Worm (Caenorhabditis elegans): ENCODE measurements around the gene nhx-4.

The nhx-4 gene

ce11 chrX:6958914-6959313 lies 44.8 kb downstream of the nhx-4 start:
- no peak for TF ChIP-seq zfh-2 (GFP tag; conservative IDR thresholded peaks at IDR 0.05)
- peak; percentile 10 for TF ChIP-seq ceh-27 (GFP tag; optimal IDR thresholded peaks at IDR 0.05)
- TF ChIP-seq rec-8 (tag; optimal IDR thresholded peaks at IDR 0.05): no peak

ce11 chrX:6959534-6959933 lies 45.4 kb downstream of the nhx-4 start:
- TF ChIP-seq ccch-3 (GFP tag; optimal IDR thresholded peaks at IDR 0.05): no peak
- TF ChIP-seq F49E8.2 (tag; optimal IDR thresholded peaks at IDR 0.05; ENCODE audit: insufficient read depth): no peak
- TF ChIP-seq Y56A3A.18 (GFP tag; IDR thresholded peaks at IDR 0.05): no peak
- no peak for TF ChIP-seq ztf-25 (GFP tag; IDR thresholded peaks at IDR 0.05)
- no peak for TF ChIP-seq lin-35 (GFP tag; optimal IDR thresholded peaks at IDR 0.05)
- TF ChIP-seq F57C9.4 (tag; optimal IDR thresholded peaks at IDR 0.05): no peak
- no peak for TF ChIP-seq lin-40 (tag; optimal IDR thresholded peaks at IDR 0.05)

- TF ChIP-seq aptf-2 (GFP tag; conservative IDR thresholded peaks at IDR 0.05) (no peak), F49E8.2 (tag; optimal IDR thresholded peaks at IDR 0.05; ENCODE audit: insufficient read depth) (no peak), tlf-1 (GFP tag; optimal IDR thresholded peaks at IDR 0.05) (no peak), K11D2.4 (GFP tag; IDR thresholded peaks at IDR 0.05) (no peak), lsl-1 (GFP tag; optimal IDR thresholded peaks at IDR 0.05) (no peak), B0336.3 (GFP tag; IDR thresholded peaks at IDR 0.05) (no peak), Y67H2A.10 (GFP tag; conservative IDR thresholded peaks at IDR 0.05) (no peak), snpc-1.1 (tag; optimal IDR thresholded peaks at IDR 0.05; ENCODE audit: insufficient read depth) (no peak), dpff-1 (tag; optimal IDR thresholded peaks at IDR 0.05) (no peak), B0019.2 (GFP tag; conservative IDR thresholded peaks at IDR 0.05) (no peak), let-607 (tag; optimal IDR thresholded peaks at IDR 0.05) (no peak), madf-3 (GFP tag; IDR thresholded peaks at IDR 0.05) (no peak), hsf-1 (GFP tag; IDR thresholded peaks at IDR 0.05) (no peak), ama-1 (optimal IDR thresholded peaks at IDR 0.05) (no peak), ama-1 (GFP tag; optimal IDR thresholded peaks at IDR 0.05) (no peak), atf-7 (tag; optimal IDR thresholded peaks at IDR 0.05) (no peak), ceh-100 (GFP tag; IDR thresholded peaks at IDR 0.05) (no peak), D2030.7 (GFP tag; IDR thresholded peaks at IDR 0.05) (no peak), ets-4 (GFP tag; optimal IDR thresholded peaks at IDR 0.05) (no peak), efl-1 (GFP tag; optimal IDR thresholded peaks at IDR 0.05) (no peak), zim-3 (tag; optimal IDR thresholded peaks at IDR 0.05) (no peak)
Observed at ce11 chrX:6962347-6962746, 48.3 kb downstream of the nhx-4 start.

ce11 chrX:6963842-6964241 lies 49.8 kb downstream of the nhx-4 start:
- TF ChIP-seq ztf-22 (GFP tag; optimal IDR thresholded peaks at IDR 0.05) (no peak), let-526 (GFP tag; IDR thresholded peaks at IDR 0.05) (no peak), lin-35 (GFP tag; optimal IDR thresholded peaks at IDR 0.05) (no peak), hlh-12 (tag; optimal IDR thresholded peaks at IDR 0.05) (no peak), madf-10 (tag; optimal IDR thresholded peaks at IDR 0.05) (no peak), T26A5.8 (tag; optimal IDR thresholded peaks at IDR 0.05) (no peak), C06A6.2 (GFP tag; conservative IDR thresholded peaks at IDR 0.05) (no peak), hmg-20 (GFP tag; IDR thresholded peaks at IDR 0.05) (no peak), B0035.1 (tag; optimal IDR thresholded peaks at IDR 0.05) (no peak), him-1 (tag; optimal IDR thresholded peaks at IDR 0.05) (no peak), efl-1 (GFP tag; optimal IDR thresholded peaks at IDR 0.05) (no peak), F37B4.10 (GFP tag; IDR thresholded peaks at IDR 0.05) (no peak), hsf-1 (GFP tag; IDR thresholded peaks at IDR 0.05) (no peak), ceh-100 (GFP tag; IDR thresholded peaks at IDR 0.05) (no peak), C17E4.6 (GFP tag; IDR thresholded peaks at IDR 0.05) (no peak), aptf-3 (GFP tag; IDR thresholded peaks at IDR 0.05) (no peak)

Measured in whole organism, young adult.